Fruit fly (Drosophila melanogaster) whole organism, prepupa: Measurements from ENCODE around the gene CG15047.

Experiments used
- Blimp-1 ChIP-seq: fragments of 200-800 bp; sonication (Bioruptor generic); optimal IDR thresholded peaks from 3 replicates; lab custom pipeline; 2017; ENCODE audit warnings: missing biosample characterization, missing genetic modification characterization, mild to moderate bottlenecking, moderate library complexity, missing genetic modification reagents
- CG10631 ChIP-seq: fragments of 200-800 bp; sonication (Bioruptor generic); optimal IDR thresholded peaks from 2 replicates; lab custom pipeline; 2016; ENCODE audit warnings: missing biosample characterization, missing genetic modification characterization
- CG10669 ChIP-seq: fragments of 200-800 bp; sonication (Bioruptor generic); optimal IDR thresholded peaks from 3 replicates; lab custom pipeline; 2018; ENCODE audit warnings: missing biosample characterization, mild to moderate bottlenecking, missing genetic modification characterization, moderate library complexity
- CG11294 ChIP-seq: fragments of 200-800 bp; sonication (Bioruptor generic); IDR thresholded peaks from 2 replicates; pipeline ENCODE4 v1.3.6; 2022; ENCODE audit warnings: missing biosample characterization, missing genetic modification characterization
- CG11762 ChIP-seq: fragments of 200-800 bp; sonication (Bioruptor generic); optimal IDR thresholded peaks from 3 replicates; lab custom pipeline; 2016; ENCODE audit warnings: missing biosample characterization, missing genetic modification characterization; ENCODE audit not compliant: insufficient read depth
- CG15336 ChIP-seq: fragments of 200-800 bp; sonication (Bioruptor generic); IDR thresholded peaks from 2 replicates; pipeline ENCODE4 v1.3.6; 2022; ENCODE audit warnings: missing biosample characterization, missing genetic modification characterization
- CG16779 ChIP-seq: fragments of 200-800 bp; sonication (Bioruptor generic); optimal IDR thresholded peaks from 3 replicates; lab custom pipeline; 2017; ENCODE audit warnings: missing biosample characterization, mild to moderate bottlenecking, missing genetic modification characterization
- CG3032 ChIP-seq: fragments of 200-800 bp; optimal IDR thresholded peaks from 2 replicates; lab custom pipeline; 2019; ENCODE audit warnings: missing biosample characterization, mild to moderate bottlenecking, missing genetic modification characterization, moderate library complexity
- CG31627 ChIP-seq: fragments of 200-800 bp; sonication (Bioruptor generic); optimal IDR thresholded peaks from 3 replicates; lab custom pipeline; 2016; ENCODE audit warnings: missing biosample characterization, missing genetic modification characterization
- CG32006 ChIP-seq: fragments of 200-800 bp; sonication (Bioruptor generic); optimal IDR thresholded peaks from 3 replicates; lab custom pipeline; 2017; ENCODE audit warnings: missing biosample characterization, mild to moderate bottlenecking, missing genetic modification characterization
- CG4318 ChIP-seq: fragments of 200-800 bp; sonication (Bioruptor generic); optimal IDR thresholded peaks from 3 replicates; lab custom pipeline; 2017; ENCODE audit warnings: missing biosample characterization, mild to moderate bottlenecking, missing genetic modification characterization
- CG6276 ChIP-seq: fragments of 200-800 bp; sonication (Bioruptor generic); optimal IDR thresholded peaks from 2 replicates; lab custom pipeline; 2017; ENCODE audit warnings: missing biosample characterization, mild to moderate bottlenecking, missing genetic modification characterization
- CG6792 ChIP-seq: fragments of 200-800 bp; sonication (Bioruptor generic); optimal IDR thresholded peaks from 3 replicates; lab custom pipeline; 2016; ENCODE audit warnings: missing biosample characterization, missing genetic modification characterization
- CG6808 ChIP-seq: fragments of 200-800 bp; sonication (Bioruptor generic); optimal IDR thresholded peaks from 3 replicates; lab custom pipeline; 2017; ENCODE audit warnings: missing biosample characterization, missing genetic modification characterization, mild to moderate bottlenecking, moderate library complexity, missing genetic modification reagents
- CG6854 ChIP-seq: fragments of 200-800 bp; sonication (Bioruptor generic); optimal IDR thresholded peaks from 2 replicates; lab custom pipeline; 2017; ENCODE audit warnings: missing biosample characterization, mild to moderate bottlenecking, missing genetic modification characterization
- CG8119 ChIP-seq: fragments of 200-800 bp; sonication (Bioruptor generic); IDR thresholded peaks from 3 replicates; pipeline ENCODE4 v1.3.6; 2022; ENCODE audit warnings: missing biosample characterization, missing genetic modification characterization
- CG8319 ChIP-seq: fragments of 200-800 bp; sonication (Bioruptor generic); optimal IDR thresholded peaks from 3 replicates; lab custom pipeline; 2016; ENCODE audit warnings: missing biosample characterization, missing genetic modification characterization
- CG8632 ChIP-seq: fragments of 200-800 bp; sonication (Bioruptor generic); optimal IDR thresholded peaks from 3 replicates; lab custom pipeline; 2016; ENCODE audit warnings: missing biosample characterization, missing genetic modification characterization
- CG9139 ChIP-seq: fragments of 200-800 bp; sonication (Bioruptor generic); optimal IDR thresholded peaks from 3 replicates; lab custom pipeline; 2017; ENCODE audit warnings: missing biosample characterization, mild to moderate bottlenecking, missing genetic modification characterization
- Eip75B ChIP-seq: fragments of 200-800 bp; sonication (Bioruptor generic); optimal IDR thresholded peaks from 3 replicates; lab custom pipeline; 2016; ENCODE audit warnings: missing biosample characterization, missing genetic modification characterization
- Eip78C ChIP-seq: fragments of 200-800 bp; sonication (Bioruptor generic); peaks from one replicate; lab custom pipeline; 2016; ENCODE audit warnings: missing biosample characterization, missing genetic modification characterization
- Eip93F ChIP-seq: fragments of 200-800 bp; sonication (Bioruptor generic); optimal IDR thresholded peaks from 2 replicates; lab custom pipeline; 2016; ENCODE audit warnings: missing biosample characterization, mild to moderate bottlenecking, missing genetic modification characterization
- Ets21C ChIP-seq: fragments of 200-800 bp; sonication (Bioruptor generic); optimal IDR thresholded peaks from 3 replicates; lab custom pipeline; 2016; ENCODE audit warnings: missing biosample characterization, missing genetic modification characterization
- Ets96B ChIP-seq: fragments of 200-800 bp; optimal IDR thresholded peaks from 2 replicates; lab custom pipeline; 2019; ENCODE audit warnings: missing biosample characterization, mild to moderate bottlenecking, missing genetic modification characterization, moderate library complexity
- Hr38 ChIP-seq: sonication (Bioruptor generic); optimal IDR thresholded peaks from 2 replicates; lab custom pipeline; 2016; ENCODE audit warnings: missing biosample characterization, missing genetic modification characterization
- Hr39 ChIP-seq: fragments of 200-800 bp; sonication (Bioruptor generic); optimal IDR thresholded peaks from 2 replicates; lab custom pipeline; 2016; ENCODE audit warnings: missing biosample characterization, missing genetic modification characterization
- Hr4 ChIP-seq: fragments of 200-800 bp; sonication (Bioruptor generic); optimal IDR thresholded peaks from 3 replicates; lab custom pipeline; 2016; ENCODE audit warnings: missing biosample characterization, missing genetic modification characterization
- Lpt ChIP-seq: fragments of 200-800 bp; sonication (Bioruptor generic); optimal IDR thresholded peaks from 3 replicates; lab custom pipeline; 2016; ENCODE audit warnings: missing biosample characterization, missing genetic modification characterization
- Met ChIP-seq: fragments of 200-800 bp; sonication (Bioruptor generic); optimal IDR thresholded peaks from 3 replicates; lab custom pipeline; 2016; ENCODE audit warnings: missing biosample characterization, missing genetic modification characterization
- Sox102F ChIP-seq: fragments of 200-800 bp; sonication (Bioruptor generic); optimal IDR thresholded peaks from 2 replicates; lab custom pipeline; 2016; ENCODE audit warnings: missing biosample characterization, mild to moderate bottlenecking, missing genetic modification characterization
- Sox14 ChIP-seq: fragments of 200-800 bp; sonication (Bioruptor generic); optimal IDR thresholded peaks from 3 replicates; lab custom pipeline; 2016; ENCODE audit warnings: missing biosample characterization, missing genetic modification characterization
- Sox15 ChIP-seq: fragments of 200-800 bp; sonication (Bioruptor generic); optimal IDR thresholded peaks from 3 replicates; lab custom pipeline; 2016; ENCODE audit warnings: missing biosample characterization, missing genetic modification characterization
- achi ChIP-seq: fragments of 200-800 bp; sonication (Bioruptor generic); optimal IDR thresholded peaks from 3 replicates; lab custom pipeline; 2016; ENCODE audit warnings: missing biosample characterization, missing genetic modification characterization
- acj6 ChIP-seq: fragments of 200-800 bp; sonication (Bioruptor generic); optimal IDR thresholded peaks from 3 replicates; lab custom pipeline; 2016; ENCODE audit warnings: missing biosample characterization, missing genetic modification characterization
- cyc ChIP-seq: fragments of 200-800 bp; sonication (Bioruptor generic); optimal IDR thresholded peaks from 3 replicates; lab custom pipeline; 2016; ENCODE audit warnings: missing biosample characterization, missing genetic modification characterization
- dac ChIP-seq: fragments of 200-800 bp; sonication (Bioruptor generic); optimal IDR thresholded peaks from 2 replicates; lab custom pipeline; 2017; ENCODE audit warnings: missing biosample characterization, mild to moderate bottlenecking, missing genetic modification characterization
- eg ChIP-seq: fragments of 200-800 bp; sonication (Bioruptor generic); IDR thresholded peaks from 3 replicates; pipeline ENCODE4 v1.3.6; 2022; ENCODE audit warnings: missing biosample characterization, missing genetic modification characterization
- esn ChIP-seq: fragments of 200-800 bp; sonication (Bioruptor generic); optimal IDR thresholded peaks from 2 replicates; lab custom pipeline; 2016; ENCODE audit warnings: missing biosample characterization, mild to moderate bottlenecking, missing genetic modification characterization, moderate library complexity
- fd59A ChIP-seq: fragments of 200-800 bp; sonication (Bioruptor generic); optimal IDR thresholded peaks from 2 replicates; lab custom pipeline; 2017; ENCODE audit warnings: missing biosample characterization, mild to moderate bottlenecking, missing genetic modification characterization, missing genetic modification reagents
- fd85E ChIP-seq: fragments of 200-800 bp; sonication (Bioruptor generic); optimal IDR thresholded peaks from 3 replicates; lab custom pipeline; 2016; ENCODE audit warnings: missing biosample characterization, missing genetic modification characterization
- fkh ChIP-seq: fragments of 200-800 bp; sonication (Bioruptor generic); optimal IDR thresholded peaks from 3 replicates; lab custom pipeline; 2017; ENCODE audit warnings: missing biosample characterization, mild to moderate bottlenecking, missing genetic modification characterization, moderate library complexity
- lz ChIP-seq: fragments of 200-800 bp; sonication (Bioruptor generic); optimal IDR thresholded peaks from 3 replicates; lab custom pipeline; 2016; ENCODE audit warnings: missing biosample characterization, missing genetic modification characterization
- net ChIP-seq: fragments of 200-800 bp; sonication (Bioruptor generic); optimal IDR thresholded peaks from 3 replicates; lab custom pipeline; 2016; ENCODE audit warnings: missing biosample characterization, missing genetic modification characterization
- pdm3 ChIP-seq: fragments of 200-800 bp; sonication (Bioruptor generic); optimal IDR thresholded peaks from 3 replicates; lab custom pipeline; 2016; ENCODE audit warnings: missing biosample characterization, missing genetic modification characterization
- spab ChIP-seq: fragments of 200-800 bp; sonication (Bioruptor generic); optimal IDR thresholded peaks from 2 replicates; lab custom pipeline; 2017; ENCODE audit warnings: missing biosample characterization, mild to moderate bottlenecking, missing genetic modification characterization, missing genetic modification reagents
- svp ChIP-seq: fragments of 200-800 bp; sonication (Bioruptor generic); peaks from one replicate; lab custom pipeline; 2016; ENCODE audit warnings: missing biosample characterization, missing genetic modification characterization
- topi ChIP-seq: fragments of 200-800 bp; sonication (Bioruptor generic); optimal IDR thresholded peaks from 3 replicates; lab custom pipeline; 2016; ENCODE audit warnings: missing biosample characterization, missing genetic modification characterization
- vri ChIP-seq: fragments of 200-800 bp; sonication (Bioruptor generic); optimal IDR thresholded peaks from 3 replicates; lab custom pipeline; 2016; ENCODE audit warnings: missing biosample characterization, mild to moderate bottlenecking, missing genetic modification characterization

Gene CG15047

dm6 chrX:18554563-18554962 lies 26.1 kb downstream of the CG15047 start (continued):
- TF ChIP-seq esn (GFP tag; lab: Kevin White, UChicago) (peak; percentile 86), Hr4 (GFP tag; lab: Kevin White, UChicago) (peak; percentile 55), CG31627 (GFP tag; lab: Kevin White, UChicago) (peak; percentile 90), Ets21C (peak; percentile 89), vri (peak; percentile 43), CG9139 (GFP tag; lab: Kevin White, UChicago) (peak; percentile 58), CG8632 (GFP tag; lab: Kevin White, UChicago) (peak; percentile 78), CG6276 (GFP tag; lab: Kevin White, UChicago) (peak; percentile 28), eg (GFP tag; lab: Robert Waterston, UW) (peak; percentile 64; the same call in 2 of the 3 replicates), CG6854 (GFP tag; lab: Kevin White, UChicago) (peak; percentile 43), fd85E (GFP tag; lab: Kevin White, UChicago) (peak; percentile 65), CG10669 (GFP tag; lab: Kevin White, UChicago) (peak; percentile 87), Blimp-1 (GFP tag; lab: Kevin White, UChicago) (peak; percentile 33)

dm6 chrX:18558583-18558982 lies 30.1 kb downstream of the CG15047 start:
- TF ChIP-seq CG8319 (no peak), CG8119 (GFP tag; lab: Robert Waterston, UW) (no peak; the same call in none of the 3 replicates), Hr4 (GFP tag; lab: Kevin White, UChicago) (peak; percentile 65), Sox14 (GFP tag; lab: Kevin White, UChicago) (peak; percentile 21), Sox102F (GFP tag; lab: Kevin White, UChicago) (no peak), CG9139 (GFP tag; lab: Kevin White, UChicago) (no peak), Ets96B (tag; lab: Kevin White, UChicago) (peak; percentile 35), fd85E (GFP tag; lab: Kevin White, UChicago) (no peak), Sox15 (GFP tag; lab: Kevin White, UChicago) (no peak), CG16779 (tag; lab: Kevin White, UChicago) (no peak), Lpt (no peak), spab (GFP tag; lab: Kevin White, UChicago) (peak; percentile 11), achi (GFP tag; lab: Kevin White, UChicago) (peak; percentile 39), Ets21C (no peak), fkh (GFP tag; lab: Kevin White, UChicago) (no peak), Hr39 (GFP tag; lab: Kevin White, UChicago) (no peak), CG3032 (tag; lab: Kevin White, UChicago) (peak; percentile 58), acj6 (GFP tag; lab: Kevin White, UChicago) (peak; percentile 46), CG10631 (GFP tag; lab: Kevin White, UChicago) (peak; percentile 36), Eip75B (GFP tag; lab: Kevin White, UChicago) (peak; percentile 38), CG4318 (GFP tag; lab: Kevin White, UChicago) (peak; percentile 42), cyc (GFP tag; lab: Kevin White, UChicago) (no peak), CG11294 (GFP tag; lab: Robert Waterston, UW) (peak; percentile 49; the same call in 1 of the 2 replicates), svp (GFP tag; lab: Kevin White, UChicago) (peak; percentile 53), CG15336 (GFP tag; lab: Robert Waterston, UW) (peak; percentile 72), CG6808 (peak; percentile 35), CG6792 (peak; percentile 18), CG8632 (GFP tag; lab: Kevin White, UChicago) (no peak), Eip78C (GFP tag; lab: Kevin White, UChicago) (peak; percentile 85), Hr38 (GFP tag; lab: Kevin White, UChicago) (no peak), vri (no peak), fd59A (peak; percentile 33), Eip93F (GFP tag; lab: Kevin White, UChicago) (no peak), CG10669 (GFP tag; lab: Kevin White, UChicago) (peak; percentile 50), CG6854 (GFP tag; lab: Kevin White, UChicago) (no peak), dac (GFP tag; lab: Kevin White, UChicago) (peak; percentile 17), topi (peak; percentile 28), CG31627 (GFP tag; lab: Kevin White, UChicago) (no peak), eg (GFP tag; lab: Robert Waterston, UW) (peak; percentile 58), pdm3 (GFP tag; lab: Kevin White, UChicago) (peak; percentile 25), net (GFP tag; lab: Kevin White, UChicago) (peak; percentile 16), CG32006 (GFP tag; lab: Kevin White, UChicago) (peak; percentile 66), Met (GFP tag; lab: Kevin White, UChicago) (peak; percentile 16), lz (GFP tag; lab: Kevin White, UChicago) (no peak), CG11762 (peak; percentile 30)
